Worm (Caenorhabditis elegans) whole organism, L4 larva: Measurements from ENCODE around the gene K11E4.1.

Experiments used
- F44E2.7 ChIP-seq: fragments of 200-800 bp; sonication (Bioruptor generic); IDR thresholded peaks from 2 replicates; pipeline ENCODE4 v2.1.2; 2022; ENCODE audit warnings: missing genetic modification characterization, missing compliant biosample characterization
- aha-1 ChIP-seq: fragments of 150-350 bp; peaks from one replicate; lab custom pipeline; 2014; ENCODE audit warnings: missing biosample characterization, missing genetic modification characterization
- ama-1 ChIP-seq: fragments of 150-350 bp; optimal IDR thresholded peaks from 2 replicates; lab custom pipeline; 2014; ENCODE audit warnings: inconsistent platforms, mixed read lengths
- ceh-32 ChIP-seq: sonication (generic microtip); optimal IDR thresholded peaks from 2 replicates; lab custom pipeline; 2016; ENCODE audit warnings: mild to moderate bottlenecking, missing genetic modification characterization, missing compliant biosample characterization; ENCODE audit not compliant: poor library complexity
- egl-27 ChIP-seq: sonication (generic microtip); optimal IDR thresholded peaks from 3 replicates; lab custom pipeline; 2017; ENCODE audit warnings: missing biosample characterization, missing genetic modification reagents, missing genetic modification characterization
- lin-39 ChIP-seq: fragments of 150-350 bp; optimal IDR thresholded peaks from 2 replicates; lab custom pipeline; 2014; ENCODE audit warnings: missing biosample characterization, missing genetic modification reagents, missing genetic modification characterization
- nhr-11 ChIP-seq: fragments of 150-350 bp; optimal IDR thresholded peaks from 2 replicates; lab custom pipeline; 2014; ENCODE audit warnings: missing biosample characterization, missing genetic modification characterization
- pha-4 ChIP-seq, 2 experiments: fragments of 150-350 bp in 1 of 2; fragments of 200-800 bp in 1 of 2; sonication (Bioruptor generic) in 1 of 2; IDR thresholded peaks in 1 of 2; optimal IDR thresholded peaks in 1 of 2; 2 replicates each; pipeline versions ENCODE4 v1.3.6 to Lab custom; 2014 to 2022; ENCODE audit warnings: missing genetic modification characterization in 2 of 2, missing genetic modification reagents in 2 of 2, missing biosample characterization in 1 of 2, missing compliant biosample characterization in 1 of 2
- saeg-2 ChIP-seq: fragments of 200-800 bp; sonication (Bioruptor generic); IDR thresholded peaks from 2 replicates; pipeline ENCODE4 v1.3.6; 2022; ENCODE audit warnings: missing genetic modification reagents, missing genetic modification characterization, missing compliant biosample characterization
- spr-1 ChIP-seq: sonication (generic microtip); optimal IDR thresholded peaks from 2 replicates; lab custom pipeline; 2016; ENCODE audit warnings: mild to moderate bottlenecking, missing genetic modification characterization, missing compliant biosample characterization
- unc-62 ChIP-seq, 3 experiments: fragments of 150-350 bp in 1 of 3; sonication (generic microtip); optimal IDR thresholded peaks in 2 of 3; peaks in 1 of 3; 1 replicate in 1 of 3; 2 replicates in 2 of 3; lab custom pipeline; 2014 to 2017; ENCODE audit warnings: missing biosample characterization in 3 of 3, missing genetic modification characterization in 3 of 3, missing genetic modification reagents in 3 of 3, missing genotype in 1 of 3

- TF ChIP-seq ceh-32, result no peak
- TF ChIP-seq pha-4 (GFP tag; IDR thresholded peaks at IDR 0.05; lab: Robert Waterston, UW), result no peak
- no peak for TF ChIP-seq pha-4 (tag; optimal IDR thresholded peaks at IDR 0.05; lab: Kevin White, UChicago)
- peak; percentile 90 for TF ChIP-seq aha-1 (tag; lab: Kevin White, UChicago)
- TF ChIP-seq nhr-11 (tag; lab: Kevin White, UChicago), result no peak
- no peak for TF ChIP-seq lin-39 (tag; lab: Kevin White, UChicago)
- no peak for TF ChIP-seq unc-62 (GFP tag; optimal IDR thresholded peaks at IDR 0.05 in 1 of 2; lab: Kevin White, UChicago)
- no peak for TF ChIP-seq unc-62 (tag; optimal IDR thresholded peaks at IDR 0.05; lab: Kevin White, UChicago)
- no peak for TF ChIP-seq F44E2.7 (GFP tag; lab: Robert Waterston, UW)
- TF ChIP-seq egl-27, result no peak
- TF ChIP-seq ama-1, result no peak
- TF ChIP-seq spr-1, result no peak
- no peak for TF ChIP-seq saeg-2 (GFP tag; lab: Robert Waterston, UW)
Measured at ce11 chrX:13728991-13729390, 15.0 kb downstream of the K11E4.1 start.
